Worm (Caenorhabditis elegans) whole organism, L3 larva: Measurements from ENCODE around the gene aqp-11.

ENCODE experiments used
- ama-1 ChIP-seq: fragments of 150-350 bp; optimal IDR thresholded peaks from 2 replicates; lab custom pipeline; 2018
- ceh-28 ChIP-seq: fragments of 150-350 bp; optimal IDR thresholded peaks from 2 replicates; lab custom pipeline; 2014; ENCODE audit warnings: missing biosample characterization, missing genetic modification reagents, missing genetic modification characterization
- fkh-10 ChIP-seq: sonication (generic microtip); optimal IDR thresholded peaks from 2 replicates; lab custom pipeline; 2017; ENCODE audit warnings: missing biosample characterization, missing genetic modification reagents, missing genetic modification characterization
- jun-1 ChIP-seq: fragments of 150-350 bp; optimal IDR thresholded peaks from 2 replicates; lab custom pipeline; 2014; ENCODE audit warnings: missing biosample characterization, missing genetic modification reagents, missing genetic modification characterization
- nhr-12 ChIP-seq: fragments of 150-350 bp; optimal IDR thresholded peaks from 2 replicates; lab custom pipeline; 2014; ENCODE audit warnings: missing biosample characterization, missing genetic modification characterization
- tbx-2 ChIP-seq: sonication (generic microtip); optimal IDR thresholded peaks from 2 replicates; lab custom pipeline; 2016; ENCODE audit warnings: mild to moderate bottlenecking, missing genetic modification characterization, missing compliant biosample characterization
- unc-39 ChIP-seq: sonication (generic microtip); optimal IDR thresholded peaks from 4 replicates; lab custom pipeline; 2017; ENCODE audit warnings: missing biosample characterization, missing genetic modification characterization
- ztf-11 ChIP-seq: fragments of 150-350 bp; optimal IDR thresholded peaks from 2 replicates; lab custom pipeline; 2014; ENCODE audit warnings: missing biosample characterization, missing genetic modification characterization

DNA sequence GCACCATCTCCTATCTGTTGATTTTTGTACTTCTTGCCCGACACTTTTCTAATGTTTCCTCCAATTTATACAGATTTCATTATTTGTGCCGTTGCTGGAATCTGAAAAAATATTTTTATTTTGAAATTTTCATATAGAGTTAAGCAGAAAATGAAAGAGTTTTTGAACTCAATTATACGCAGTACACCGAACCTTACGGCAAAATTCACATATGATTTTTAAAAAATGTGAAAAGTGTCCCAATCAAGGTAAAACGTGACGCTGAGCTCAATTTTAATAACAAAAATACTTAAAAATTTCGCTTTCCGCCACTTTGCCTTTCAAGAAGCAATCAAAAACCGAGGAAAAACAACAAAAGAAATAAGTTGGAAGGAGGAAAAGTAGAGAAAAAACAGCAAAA is 42.4 kb upstream of the aqp-11 start, which contains the start of gene arrd-17:
- TF ChIP-seq tbx-2 (tag; lab: Kevin White, UChicago) (no peak), unc-39 (tag; lab: Kevin White, UChicago) (no peak), nhr-12 (no peak), jun-1 (tag; lab: Kevin White, UChicago) (no peak), ztf-11 (tag; lab: Kevin White, UChicago) (no peak), ceh-28 (tag; lab: Kevin White, UChicago) (no peak), fkh-10 (GFP tag; lab: Kevin White, UChicago) (no peak), ama-1 (lab: Kevin White, UChicago) (no peak)
